Worm (Caenorhabditis elegans) whole organism, young adult: ENCODE data around the gene spi-1.

Experiments
- F10E7.11 ChIP-seq: sonication (generic microtip); optimal IDR thresholded peaks from 2 replicates; lab custom pipeline; 2017; ENCODE audit warnings: mild to moderate bottlenecking, missing genetic modification characterization, moderate library complexity, missing compliant biosample characterization
- F23B12.7 ChIP-seq: sonication (generic microtip); optimal IDR thresholded peaks from 2 replicates; lab custom pipeline; 2017; ENCODE audit warnings: missing genetic modification characterization, mild to moderate bottlenecking, missing compliant biosample characterization, antibody characterized with exemption, moderate library complexity; ENCODE audit not compliant: insufficient read depth
- F55B11.4 ChIP-seq: sonication (generic microtip); optimal IDR thresholded peaks from 2 replicates; lab custom pipeline; 2016; ENCODE audit warnings: missing compliant biosample characterization, missing genetic modification characterization, borderline replicate concordance; ENCODE audit not compliant: insufficient read depth
- K12H6.12 ChIP-seq: fragments of 200-800 bp; sonication (Bioruptor generic); optimal IDR thresholded peaks from 2 replicates; lab custom pipeline; 2018; ENCODE audit warnings: mild to moderate bottlenecking, missing genetic modification characterization, missing compliant biosample characterization
- Y67H2A.10 ChIP-seq: fragments of 200-800 bp; sonication (Bioruptor generic); conservative IDR thresholded peaks from 2 replicates; pipeline ENCODE4 v1.3.6; 2022; ENCODE audit warnings: missing genetic modification reagents, missing genetic modification characterization, missing compliant biosample characterization
- die-1 ChIP-seq: sonication (generic microtip); optimal IDR thresholded peaks from 2 replicates; lab custom pipeline; 2016; ENCODE audit warnings: missing genotype, mild to moderate bottlenecking, missing genetic modification characterization, missing compliant biosample characterization
- dpl-1 ChIP-seq: fragments of 150-350 bp; optimal IDR thresholded peaks from 2 replicates; lab custom pipeline; 2014; ENCODE audit warnings: missing biosample characterization, missing genetic modification reagents, missing genetic modification characterization
- snpc-4 ChIP-seq, 5 experiments: fragments of 150-350 bp in 1 of 5; sonication (generic microtip) in 4 of 5; optimal IDR thresholded peaks; 2 replicates each; lab custom pipeline; 2014 to 2018; ENCODE audit warnings: missing genetic modification characterization in 5 of 5, missing biosample characterization in 3 of 5, antibody characterized with exemption in 2 of 5, mild to moderate bottlenecking in 2 of 5, missing compliant biosample characterization in 2 of 5, missing genotype in 2 of 5, moderate library complexity in 2 of 5, missing genetic modification reagents in 1 of 5
- unc-130 ChIP-seq: sonication (generic microtip); optimal IDR thresholded peaks from 2 replicates; lab custom pipeline; 2016; ENCODE audit warnings: missing genetic modification reagents, missing genetic modification characterization, missing compliant biosample characterization
- ztf-28 ChIP-seq: fragments of 200-800 bp; sonication (Bioruptor generic); IDR thresholded peaks from 2 replicates; pipeline ENCODE4 v1.3.6; 2022; ENCODE audit warnings: missing genetic modification reagents, missing genetic modification characterization, missing compliant biosample characterization

DNA sequence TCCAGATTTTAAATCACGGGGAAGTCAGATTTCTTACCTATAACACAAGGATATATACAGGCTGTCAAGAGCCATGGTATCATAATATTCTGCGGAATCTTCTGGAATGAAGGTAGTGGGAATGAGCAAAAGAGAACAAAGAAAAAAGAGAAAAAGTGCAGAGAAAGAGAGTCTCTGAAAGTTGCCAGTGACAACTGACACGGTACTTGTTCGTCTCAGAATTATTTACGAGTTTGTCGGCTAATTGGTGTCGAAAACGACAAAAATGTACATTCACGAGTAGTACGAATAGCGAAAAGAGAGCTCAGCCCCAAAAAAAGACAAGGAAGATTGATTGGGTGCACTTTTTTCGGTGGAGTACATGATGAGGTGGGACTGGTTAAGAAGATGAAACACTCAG, 13.0 kb upstream of the spi-1 start, which contains the start of gene cah-2:
- TF ChIP-seq unc-130 (GFP tag; lab: Kevin White, UChicago) (no peak), die-1 (tag; lab: Kevin White, UChicago) (no peak), F10E7.11 (tag; lab: Kevin White, UChicago) (no peak), F55B11.4 (tag; lab: Kevin White, UChicago) (no peak), snpc-4 (GFP tag; optimal IDR thresholded peaks at IDR 0.05; lab: Kevin White, UChicago) (no peak), snpc-4 (tag; optimal IDR thresholded peaks at IDR 0.05; lab: Kevin White, UChicago) (no peak), ztf-28 (GFP tag; lab: Robert Waterston, UW) (no peak), F23B12.7 (tag; lab: Kevin White, UChicago) (no peak), Y67H2A.10 (no peak), dpl-1 (no peak), K12H6.12 (tag; lab: Kevin White, UChicago) (no peak)
